3 fruit fly cellular contexts compared by ENCODE assay signal in the genomic region with DNA sequence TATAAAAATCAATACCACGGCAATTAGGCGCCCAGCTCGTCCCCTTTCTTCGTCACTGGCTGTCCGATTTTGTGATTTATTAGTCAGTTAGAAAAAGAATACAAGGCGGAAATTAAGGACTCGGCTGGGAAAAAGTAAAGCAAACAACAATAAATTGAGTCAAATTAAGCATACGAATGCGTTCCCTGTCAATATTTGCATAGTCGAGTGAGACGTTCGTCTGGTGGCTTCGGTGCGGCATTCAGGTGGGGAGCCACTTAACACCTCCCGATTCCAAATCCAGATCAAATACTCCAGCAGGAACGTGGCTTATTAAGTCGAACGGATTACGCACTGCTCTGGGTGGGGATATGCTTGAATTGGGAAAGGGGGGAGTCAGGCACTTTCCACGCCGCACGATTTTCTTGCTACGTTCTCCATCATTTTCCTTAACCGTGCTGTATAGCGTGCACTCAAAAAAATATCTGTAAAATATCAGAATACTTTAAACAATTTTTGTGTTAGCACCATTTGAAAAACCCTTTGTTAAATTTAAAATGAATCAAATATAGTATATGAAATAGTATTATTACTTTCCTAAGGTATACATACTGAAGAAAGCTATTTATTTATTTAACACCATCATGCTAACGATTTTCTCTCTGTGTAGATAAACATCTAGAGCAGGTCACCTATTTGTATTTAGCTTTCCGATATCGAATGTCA.
TF ChIP-seq lines count a peak whose summit lies in the region.

No protein-coding gene starts in this region.

- TF ChIP-seq CTCF in whole organism, embryonic (GFP tag; optimal IDR thresholded peaks at IDR 0.05; lab: Kevin White, UChicago) = no peak

TF ChIP-seq in whole organism, embryonic, 481 proteins besides CTCF, POLR2A, EP300 and RAD21 (continues in another document):
- TF ChIP-seq slou (GFP tag; optimal IDR thresholded peaks at IDR 0.05; lab: Kevin White, UChicago) (no peak), MESR4 (GFP tag; optimal IDR thresholded peaks at IDR 0.05; lab: Kevin White, UChicago) (no peak), Hr39 (optimal IDR thresholded peaks at IDR 0.05; lab: Kevin White, UChicago) (no peak), CG3838 (GFP tag; optimal IDR thresholded peaks at IDR 0.05; lab: Kevin White, UChicago) (no peak), CG18011 (GFP tag; optimal IDR thresholded peaks at IDR 0.05; lab: Kevin White, UChicago) (no peak), Hand (GFP tag; optimal IDR thresholded peaks at IDR 0.05; lab: Kevin White, UChicago) (no peak), CG6254 (GFP tag; optimal IDR thresholded peaks at IDR 0.05; lab: Kevin White, UChicago) (peak; percentile 34), CG6854 (GFP tag; optimal IDR thresholded peaks at IDR 0.05; lab: Kevin White, UChicago) (no peak), sug (tag; optimal IDR thresholded peaks at IDR 0.05; lab: Kevin White, UChicago) (no peak), Hmx (GFP tag; optimal IDR thresholded peaks at IDR 0.05; lab: Kevin White, UChicago) (no peak), ro (GFP tag; IDR thresholded peaks at IDR 0.05; lab: Robert Waterston, UW) (no peak), CG7372 (GFP tag; IDR thresholded peaks at IDR 0.05; lab: Robert Waterston, UW) (no peak), CG3281 (GFP tag; optimal IDR thresholded peaks at IDR 0.05; lab: Kevin White, UChicago) (no peak), fru (optimal IDR thresholded peaks at IDR 0.05; lab: Kevin White, UChicago) (no peak), bcd (GFP tag; optimal IDR thresholded peaks at IDR 0.05; lab: Kevin White, UChicago) (peak; percentile 33), sisA (GFP tag; IDR thresholded peaks at IDR 0.05; lab: Robert Waterston, UW) (0 out of 2 replicates have a peak, but pooled peaks have one; percentile 6), CG2875 (GFP tag; optimal IDR thresholded peaks at IDR 0.05; lab: Kevin White, UChicago) (peak; percentile 14), CG32767 (GFP tag; IDR thresholded peaks at IDR 0.05; lab: Robert Waterston, UW) (no peak), nmo (GFP tag; optimal IDR thresholded peaks at IDR 0.05; lab: Kevin White, UChicago) (peak; percentile 73), CG3847 (GFP tag; IDR thresholded peaks at IDR 0.05; lab: Robert Waterston, UW) (no peak), D19B (GFP tag; optimal IDR thresholded peaks at IDR 0.05; lab: Kevin White, UChicago) (no peak), sc (optimal IDR thresholded peaks at IDR 0.05; lab: Kevin White, UChicago) (no peak), sc (GFP tag; optimal IDR thresholded peaks at IDR 0.05; lab: Kevin White, UChicago) (peak; percentile 18), Asciz (GFP tag; optimal IDR thresholded peaks at IDR 0.05; lab: Kevin White, UChicago) (peak; percentile 43), pho (GFP tag; optimal IDR thresholded peaks at IDR 0.05; lab: Kevin White, UChicago) (no peak), gcm2 (GFP tag; optimal IDR thresholded peaks at IDR 0.05; lab: Kevin White, UChicago) (no peak), B-H2 (GFP tag; optimal IDR thresholded peaks at IDR 0.05; lab: Kevin White, UChicago) (no peak), CG6272 (GFP tag; IDR thresholded peaks at IDR 0.05; lab: Robert Waterston, UW) (no peak), CG9932 (GFP tag; IDR thresholded peaks at IDR 0.05; lab: Robert Waterston, UW) (no peak; the same call in 1 of the 2 replicates)

TF ChIP-seq in whole organism, prepupa, 60 proteins besides CTCF, POLR2A, EP300 and RAD21:
- TF ChIP-seq eg (GFP tag; IDR thresholded peaks at IDR 0.05; lab: Robert Waterston, UW) (no peak), Sox14 (GFP tag; optimal IDR thresholded peaks at IDR 0.05; lab: Kevin White, UChicago) (no peak), CG15336 (GFP tag; IDR thresholded peaks at IDR 0.05; lab: Robert Waterston, UW) (peak; percentile 22; the same call in 1 of the 2 replicates), CG3919 (GFP tag; optimal IDR thresholded peaks at IDR 0.05; lab: Kevin White, UChicago) (no peak), spab (GFP tag; optimal IDR thresholded peaks at IDR 0.05; lab: Kevin White, UChicago) (no peak), OdsH (GFP tag; optimal IDR thresholded peaks at IDR 0.05; lab: Kevin White, UChicago) (peak; percentile 8), CG31627 (GFP tag; optimal IDR thresholded peaks at IDR 0.05; lab: Kevin White, UChicago) (no peak), fkh (GFP tag; optimal IDR thresholded peaks at IDR 0.05; lab: Kevin White, UChicago) (peak; percentile 42), Sox15 (GFP tag; optimal IDR thresholded peaks at IDR 0.05; lab: Kevin White, UChicago) (no peak), CG8119 (GFP tag; IDR thresholded peaks at IDR 0.05; lab: Robert Waterston, UW) (0 out of 3 replicates have a peak, but pooled peaks have one; percentile 30), Hr4 (GFP tag; optimal IDR thresholded peaks at IDR 0.05; lab: Kevin White, UChicago) (peak; percentile 4), CG32006 (GFP tag; optimal IDR thresholded peaks at IDR 0.05; lab: Kevin White, UChicago) (peak; percentile 10)

TF ChIP-seq in whole organism, pupa, 21 proteins besides CTCF, POLR2A, EP300 and RAD21:
- TF ChIP-seq CG32121 (GFP tag; IDR thresholded peaks at IDR 0.05; lab: Robert Waterston, UW) (no peak), CG8159 (tag; optimal IDR thresholded peaks at IDR 0.05; lab: Kevin White, UChicago) (peak; percentile 23)
